Fruit fly (Drosophila melanogaster) Kc167 (cell line): ENCODE data around the gene ScsbetaA.

Source experiments
- Myc ChIP-seq: fragments of >200 bp; optimal IDR thresholded peaks from 2 replicates; lab custom pipeline; 2017; ENCODE audit warnings: missing external identifiers
- Sin3A ChIP-seq: fragments of >200 bp; optimal IDR thresholded peaks from 2 replicates; lab custom pipeline; 2018; ENCODE audit warnings: missing external identifiers
- psq ChIP-seq: fragments of >200 bp; optimal IDR thresholded peaks from 2 replicates; lab custom pipeline; 2017; ENCODE audit warnings: missing external identifiers
- ttk ChIP-seq: sonication (Bioruptor generic); optimal IDR thresholded peaks from 2 replicates; lab custom pipeline; 2017; ENCODE audit warnings: missing external identifiers

- TF ChIP-seq Myc (lab: Kevin White, UChicago) (no peak), psq (no peak), ttk (lab: Kevin White, UChicago) (no peak), Sin3A (lab: Kevin White, UChicago) (no peak)
Measured at dm6 chr3R:8978768-8979167, 40.2 kb downstream of the ScsbetaA start.
